Fruit fly (Drosophila melanogaster): ENCODE results near the gene CG8892.

CG8892 gene

dm6 chr2L:4998571-4999191 lies 17.3 kb upstream of the CG8892 start:
- TF ChIP-seq pad (GFP tag; optimal IDR thresholded peaks at IDR 0.05) (no peak), CG14711 (tag; optimal IDR thresholded peaks at IDR 0.05) (no peak), ovo (GFP tag; optimal IDR thresholded peaks at IDR 0.05) (no peak), cic (GFP tag; optimal IDR thresholded peaks at IDR 0.05) (peak; percentile 8), kay (GFP tag; ENCODE audit: borderline replicate concordance) (peak; percentile 79)

DNA sequence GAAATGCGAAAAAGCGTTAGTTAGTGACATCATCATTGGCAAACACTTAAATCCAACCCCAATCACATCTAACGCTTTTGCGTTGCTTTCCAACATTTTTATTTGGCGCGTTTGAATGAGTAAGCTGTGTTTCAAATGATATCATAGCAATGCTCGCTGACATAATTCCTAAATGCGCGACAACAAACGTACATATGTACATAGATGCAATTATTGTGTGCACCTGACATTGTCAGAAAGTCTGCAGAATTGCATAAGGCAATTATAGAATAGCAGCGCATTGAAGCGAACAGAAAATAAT lies 16.8 kb upstream of the CG8892 start:
- TF ChIP-seq Crg-1 (GFP tag; optimal IDR thresholded peaks at IDR 0.05) (no peak), Mnt (GFP tag; optimal IDR thresholded peaks at IDR 0.05) (no peak)

dm6 chr2L:4997401-4998259 lies 16.2 kb upstream of the CG8892 start:
- TF ChIP-seq tj (GFP tag; optimal IDR thresholded peaks at IDR 0.05) (peak; percentile 81), CG12768 (GFP tag; optimal IDR thresholded peaks at IDR 0.05) (peak; percentile 93), CG5204 (GFP tag; optimal IDR thresholded peaks at IDR 0.05) (no peak), cic (GFP tag; optimal IDR thresholded peaks at IDR 0.05) (peak; percentile 95), CG14711 (tag; optimal IDR thresholded peaks at IDR 0.05) (peak; percentile 91), CG33017 (tag; optimal IDR thresholded peaks at IDR 0.05) (peak; percentile 93), pad (GFP tag; optimal IDR thresholded peaks at IDR 0.05) (peak; percentile 95), CG7101 (tag; optimal IDR thresholded peaks at IDR 0.05) (peak; percentile 95), CG11617 (GFP tag; optimal IDR thresholded peaks at IDR 0.05) (peak; percentile 94), CG1620 (GFP tag; optimal IDR thresholded peaks at IDR 0.05) (peak; percentile 92), ovo (GFP tag; optimal IDR thresholded peaks at IDR 0.05) (peak; percentile 84), kay (GFP tag; ENCODE audit: borderline replicate concordance) (peak; percentile 47), toe (GFP tag; optimal IDR thresholded peaks at IDR 0.05) (peak; percentile 51), bab1 (GFP tag; optimal IDR thresholded peaks at IDR 0.05) (peak; percentile 92), CG7045 (GFP tag; optimal IDR thresholded peaks at IDR 0.05) (peak; percentile 94), Crg-1 (GFP tag; optimal IDR thresholded peaks at IDR 0.05) (peak; percentile 79), Mnt (GFP tag; optimal IDR thresholded peaks at IDR 0.05) (peak; percentile 79), cnc (optimal IDR thresholded peaks at IDR 0.05) (no peak), Clk (GFP tag; optimal IDR thresholded peaks at IDR 0.05) (peak; percentile 90), Hr96 (GFP tag; optimal IDR thresholded peaks at IDR 0.05) (peak; percentile 96)

DNA sequence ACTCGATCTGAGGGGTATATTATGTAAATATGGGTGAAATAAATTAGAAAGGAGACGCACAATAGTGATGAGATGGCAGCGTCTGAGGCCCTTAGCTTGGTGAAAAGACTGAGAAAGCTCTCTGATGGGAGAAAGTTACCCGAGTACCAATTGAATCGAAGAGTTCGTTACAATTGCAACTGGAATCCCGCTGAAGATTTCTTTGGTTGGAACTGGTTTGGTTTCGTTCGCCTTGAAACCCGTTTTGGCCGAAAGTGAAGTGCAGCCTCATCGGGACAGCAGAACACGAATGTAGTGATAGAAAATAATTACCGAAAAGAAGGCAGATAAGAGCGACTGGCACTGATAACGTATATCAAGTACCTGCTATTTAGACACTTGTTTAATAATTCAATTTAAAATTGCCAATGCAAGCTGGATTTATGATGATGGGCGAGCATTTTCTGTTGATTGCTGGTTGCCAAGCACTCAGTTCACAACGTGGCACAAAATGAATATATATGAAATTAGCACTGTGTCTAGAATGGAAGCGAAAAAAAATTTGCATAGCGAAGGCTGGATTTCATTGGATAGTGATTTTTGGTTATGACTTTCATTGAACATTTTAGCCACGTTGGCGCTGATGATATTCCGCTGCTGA lies 15.0 kb upstream of the CG8892 start:
- TF ChIP-seq ovo (GFP tag; optimal IDR thresholded peaks at IDR 0.05) (no peak), tj (GFP tag; optimal IDR thresholded peaks at IDR 0.05) (peak; percentile 82), CG11617 (GFP tag; optimal IDR thresholded peaks at IDR 0.05) (no peak)

DNA sequence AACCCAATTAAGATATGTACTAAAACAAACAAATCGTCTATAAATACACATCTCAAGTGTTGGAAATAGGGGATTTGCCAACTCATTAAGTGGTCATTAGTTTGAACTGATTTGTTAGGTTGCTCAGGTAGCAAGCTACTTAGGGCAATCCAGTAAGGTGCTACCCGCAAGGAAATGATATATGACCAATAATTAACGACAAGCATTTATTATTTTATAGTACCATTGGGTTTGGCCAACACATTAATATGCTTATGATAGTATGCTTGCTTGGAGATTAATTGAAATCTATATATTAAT lies 14.4 kb upstream of the CG8892 start:
- TF ChIP-seq toe (GFP tag; optimal IDR thresholded peaks at IDR 0.05), result no peak
- no peak for TF ChIP-seq Hr96 (GFP tag; optimal IDR thresholded peaks at IDR 0.05)
- TF ChIP-seq Crg-1 (GFP tag; optimal IDR thresholded peaks at IDR 0.05), result no peak
- TF ChIP-seq CG1620 (GFP tag; optimal IDR thresholded peaks at IDR 0.05), result no peak
- no peak for TF ChIP-seq CG11617 (GFP tag; optimal IDR thresholded peaks at IDR 0.05)
- TF ChIP-seq CG12768 (GFP tag; optimal IDR thresholded peaks at IDR 0.05), result no peak

DNA sequence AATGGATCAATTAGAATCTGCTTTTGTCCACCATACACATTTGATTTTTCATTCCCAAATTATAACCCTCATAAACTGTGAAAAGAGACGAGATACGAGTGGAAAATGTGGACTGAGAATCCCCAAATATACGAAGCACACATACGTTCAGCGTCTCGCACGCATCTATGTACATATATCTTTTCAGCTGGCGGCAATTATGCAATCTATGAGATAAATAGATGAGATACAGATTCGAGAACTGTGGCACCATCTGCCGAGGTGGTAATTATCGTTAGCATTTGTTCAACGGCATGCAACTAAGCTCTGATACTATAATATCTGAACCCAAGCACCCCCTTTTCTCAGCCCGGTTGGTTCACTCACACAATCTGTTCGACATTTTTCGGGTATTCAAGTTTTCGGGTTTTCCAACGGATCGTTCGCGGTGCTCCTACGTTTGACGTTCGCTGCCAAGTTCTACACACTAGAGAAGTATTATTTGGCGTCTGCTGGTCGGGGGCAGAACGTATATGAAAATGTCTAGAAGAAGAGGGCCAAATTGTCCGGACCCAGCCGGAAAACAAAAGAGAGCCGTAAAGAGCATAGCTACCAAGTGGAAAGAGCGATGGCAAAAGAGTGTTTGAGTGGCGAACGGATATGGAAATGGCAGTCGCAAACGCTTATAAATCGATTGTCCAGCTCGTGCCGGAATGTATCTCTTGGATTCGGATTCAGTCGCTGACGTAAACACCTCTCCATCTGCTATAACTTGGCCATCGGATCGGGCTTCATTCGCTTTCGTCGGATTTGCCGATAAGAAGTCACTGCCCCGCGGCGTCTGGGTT lies 13.8 kb upstream of the CG8892 start:
- no peak for TF ChIP-seq cic (GFP tag; optimal IDR thresholded peaks at IDR 0.05)
- no peak for TF ChIP-seq Mnt (GFP tag; optimal IDR thresholded peaks at IDR 0.05)
- TF ChIP-seq Hr96 (GFP tag; optimal IDR thresholded peaks at IDR 0.05), result no peak
- no peak for TF ChIP-seq toe (GFP tag; optimal IDR thresholded peaks at IDR 0.05)
- no peak for TF ChIP-seq CG1620 (GFP tag; optimal IDR thresholded peaks at IDR 0.05)
- TF ChIP-seq Clk (GFP tag; optimal IDR thresholded peaks at IDR 0.05), result no peak
- TF ChIP-seq CG7045 (GFP tag; optimal IDR thresholded peaks at IDR 0.05), result no peak
- TF ChIP-seq CG33017 (tag; optimal IDR thresholded peaks at IDR 0.05), result no peak

dm6 chr2L:4982098-4982646 lies 780 bp upstream of the CG8892 start:
- no peak for TF ChIP-seq CG5204 (GFP tag; optimal IDR thresholded peaks at IDR 0.05)
- TF ChIP-seq CG11617 (GFP tag; optimal IDR thresholded peaks at IDR 0.05), result no peak
- TF ChIP-seq cnc (optimal IDR thresholded peaks at IDR 0.05), result no peak
- TF ChIP-seq CG33017 (tag; optimal IDR thresholded peaks at IDR 0.05), result no peak
- TF ChIP-seq ovo (GFP tag; optimal IDR thresholded peaks at IDR 0.05), result peak; percentile 86
- TF ChIP-seq Hr96 (GFP tag; optimal IDR thresholded peaks at IDR 0.05), result no peak
- TF ChIP-seq bab1 (GFP tag; optimal IDR thresholded peaks at IDR 0.05), result no peak
- peak; percentile 9 for TF ChIP-seq pad (GFP tag; optimal IDR thresholded peaks at IDR 0.05)
- no peak for TF ChIP-seq CG12768 (GFP tag; optimal IDR thresholded peaks at IDR 0.05)
- TF ChIP-seq kay (GFP tag; ENCODE audit: borderline replicate concordance), result no peak
- TF ChIP-seq CG14711 (tag; optimal IDR thresholded peaks at IDR 0.05), result no peak
- peak; percentile 41 for TF ChIP-seq tj (GFP tag; optimal IDR thresholded peaks at IDR 0.05)
- TF ChIP-seq CG1620 (GFP tag; optimal IDR thresholded peaks at IDR 0.05), result no peak
- no peak for TF ChIP-seq Crg-1 (GFP tag; optimal IDR thresholded peaks at IDR 0.05)

All from whole organism, adult.